Worm (Caenorhabditis elegans) whole organism, L1 larva: ENCODE measurements around the gene C17E7.12.

Experiments
- ama-1 ChIP-seq: fragments of 150-350 bp; optimal IDR thresholded peaks from 2 replicates; lab custom pipeline; 2014
- egl-27 ChIP-seq, 2 experiments: fragments of 150-350 bp in 1 of 2; sonication (generic microtip); optimal IDR thresholded peaks; 3 replicates each; lab custom pipeline; 2017 to 2018; ENCODE audit warnings: missing biosample characterization in 2 of 2, missing genetic modification characterization in 2 of 2, missing genetic modification reagents in 2 of 2
- mab-9 ChIP-seq: fragments of 200-800 bp; sonication (Bioruptor generic); IDR thresholded peaks from 2 replicates; pipeline ENCODE4 v1.3.6; 2022; ENCODE audit warnings: missing genetic modification reagents, missing genetic modification characterization, missing compliant biosample characterization

DNA sequence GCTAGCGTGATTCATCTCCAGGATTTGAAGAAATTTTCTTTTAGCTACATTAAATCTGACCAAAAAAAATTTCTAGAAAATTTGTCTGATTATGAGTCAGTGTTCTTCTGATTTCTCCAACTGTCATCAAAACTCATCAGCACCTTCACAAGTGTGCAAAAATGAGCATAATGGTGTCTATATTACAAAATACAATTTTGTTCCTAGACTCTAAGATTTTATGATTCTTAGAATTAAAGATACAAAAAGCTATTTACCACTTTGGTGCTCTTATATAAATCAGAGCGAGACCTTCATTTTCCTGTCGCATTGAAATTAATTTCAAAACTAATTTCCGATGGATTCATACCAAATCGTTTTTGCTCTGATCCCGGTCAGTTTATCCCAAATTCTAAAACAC is 20.7 kb upstream of the C17E7.12 start, which contains the start of gene srx-68:
- TF ChIP-seq mab-9 (GFP tag; lab: Robert Waterston, UW) (no peak), ama-1 (lab: Kevin White, UChicago) (no peak), egl-27 (tag; optimal IDR thresholded peaks at IDR 0.05; lab: Kevin White, UChicago) (no peak)
